Worm (Caenorhabditis elegans) whole organism, mixed stage, embryonic: ENCODE results near the gene Y41D4A.4.

Source experiments
- mls-2 ChIP-seq: sonication (generic microtip); optimal IDR thresholded peaks from 2 replicates; lab custom pipeline; 2016; ENCODE audit warnings: mild to moderate bottlenecking, missing genetic modification characterization, moderate library complexity, missing compliant biosample characterization
- tbx-8 ChIP-seq: fragments of 200-800 bp; sonication (Bioruptor generic); optimal IDR thresholded peaks from 2 replicates; lab custom pipeline; 2018; ENCODE audit warnings: mild to moderate bottlenecking, missing genetic modification characterization, moderate library complexity, missing compliant biosample characterization

ce11 chrIV:1752480-1752879 lies 6.7 kb downstream of the Y41D4A.4 start:
- TF ChIP-seq tbx-8 (GFP tag; lab: Kevin White, UChicago) (no peak), mls-2 (tag; lab: Kevin White, UChicago) (no peak)
